Fruit fly (Drosophila melanogaster) whole organism, prepupa: ENCODE results near the gene CG17197.

Experiments
- Blimp-1 ChIP-seq: fragments of 200-800 bp; sonication (Bioruptor generic); optimal IDR thresholded peaks from 3 replicates; lab custom pipeline; 2017; ENCODE audit warnings: missing biosample characterization, missing genetic modification characterization, mild to moderate bottlenecking, moderate library complexity, missing genetic modification reagents
- CG10631 ChIP-seq: fragments of 200-800 bp; sonication (Bioruptor generic); optimal IDR thresholded peaks from 2 replicates; lab custom pipeline; 2016; ENCODE audit warnings: missing biosample characterization, missing genetic modification characterization
- CG11294 ChIP-seq: fragments of 200-800 bp; sonication (Bioruptor generic); IDR thresholded peaks from 2 replicates; pipeline ENCODE4 v1.3.6; 2022; ENCODE audit warnings: missing biosample characterization, missing genetic modification characterization
- CG11762 ChIP-seq: fragments of 200-800 bp; sonication (Bioruptor generic); optimal IDR thresholded peaks from 3 replicates; lab custom pipeline; 2016; ENCODE audit warnings: missing biosample characterization, missing genetic modification characterization; ENCODE audit not compliant: insufficient read depth
- CG15336 ChIP-seq: fragments of 200-800 bp; sonication (Bioruptor generic); IDR thresholded peaks from 2 replicates; pipeline ENCODE4 v1.3.6; 2022; ENCODE audit warnings: missing biosample characterization, missing genetic modification characterization
- CG1621 ChIP-seq: fragments of 200-800 bp; sonication (Bioruptor generic); optimal IDR thresholded peaks from 3 replicates; lab custom pipeline; 2018; ENCODE audit warnings: missing biosample characterization, mild to moderate bottlenecking, missing genetic modification characterization
- CG3032 ChIP-seq: fragments of 200-800 bp; optimal IDR thresholded peaks from 2 replicates; lab custom pipeline; 2019; ENCODE audit warnings: missing biosample characterization, mild to moderate bottlenecking, missing genetic modification characterization, moderate library complexity
- CG31627 ChIP-seq: fragments of 200-800 bp; sonication (Bioruptor generic); optimal IDR thresholded peaks from 3 replicates; lab custom pipeline; 2016; ENCODE audit warnings: missing biosample characterization, missing genetic modification characterization
- CG32006 ChIP-seq: fragments of 200-800 bp; sonication (Bioruptor generic); optimal IDR thresholded peaks from 3 replicates; lab custom pipeline; 2017; ENCODE audit warnings: missing biosample characterization, mild to moderate bottlenecking, missing genetic modification characterization
- CG34406 ChIP-seq: fragments of 200-800 bp; sonication (Bioruptor generic); optimal IDR thresholded peaks from 3 replicates; lab custom pipeline; 2016; ENCODE audit warnings: missing biosample characterization, missing genetic modification characterization
- CG6163 ChIP-seq: fragments of 200-800 bp; sonication (Bioruptor generic); IDR thresholded peaks from 3 replicates; pipeline ENCODE4 v1.3.6; 2022; ENCODE audit warnings: missing biosample characterization, missing genetic modification characterization
- CG6276 ChIP-seq: fragments of 200-800 bp; sonication (Bioruptor generic); optimal IDR thresholded peaks from 2 replicates; lab custom pipeline; 2017; ENCODE audit warnings: missing biosample characterization, mild to moderate bottlenecking, missing genetic modification characterization
- CG6792 ChIP-seq: fragments of 200-800 bp; sonication (Bioruptor generic); optimal IDR thresholded peaks from 3 replicates; lab custom pipeline; 2016; ENCODE audit warnings: missing biosample characterization, missing genetic modification characterization
- CG6808 ChIP-seq: fragments of 200-800 bp; sonication (Bioruptor generic); optimal IDR thresholded peaks from 3 replicates; lab custom pipeline; 2017; ENCODE audit warnings: missing biosample characterization, missing genetic modification characterization, mild to moderate bottlenecking, moderate library complexity, missing genetic modification reagents
- CG7368 ChIP-seq: fragments of 200-800 bp; sonication (Bioruptor generic); optimal IDR thresholded peaks from 3 replicates; lab custom pipeline; 2016; ENCODE audit warnings: missing biosample characterization, missing genetic modification characterization
- CG8119 ChIP-seq: fragments of 200-800 bp; sonication (Bioruptor generic); IDR thresholded peaks from 3 replicates; pipeline ENCODE4 v1.3.6; 2022; ENCODE audit warnings: missing biosample characterization, missing genetic modification characterization
- Eip75B ChIP-seq: fragments of 200-800 bp; sonication (Bioruptor generic); optimal IDR thresholded peaks from 3 replicates; lab custom pipeline; 2016; ENCODE audit warnings: missing biosample characterization, missing genetic modification characterization
- Eip78C ChIP-seq: fragments of 200-800 bp; sonication (Bioruptor generic); peaks from one replicate; lab custom pipeline; 2016; ENCODE audit warnings: missing biosample characterization, missing genetic modification characterization
- Eip93F ChIP-seq: fragments of 200-800 bp; sonication (Bioruptor generic); optimal IDR thresholded peaks from 2 replicates; lab custom pipeline; 2016; ENCODE audit warnings: missing biosample characterization, mild to moderate bottlenecking, missing genetic modification characterization
- Ets21C ChIP-seq: fragments of 200-800 bp; sonication (Bioruptor generic); optimal IDR thresholded peaks from 3 replicates; lab custom pipeline; 2016; ENCODE audit warnings: missing biosample characterization, missing genetic modification characterization
- Ets96B ChIP-seq: fragments of 200-800 bp; optimal IDR thresholded peaks from 2 replicates; lab custom pipeline; 2019; ENCODE audit warnings: missing biosample characterization, mild to moderate bottlenecking, missing genetic modification characterization, moderate library complexity
- Gug ChIP-seq: fragments of 200-800 bp; sonication (Bioruptor generic); IDR thresholded peaks from 2 replicates; pipeline ENCODE4 v1.3.6; 2022; ENCODE audit warnings: missing biosample characterization, missing genetic modification characterization
- Hr38 ChIP-seq: sonication (Bioruptor generic); optimal IDR thresholded peaks from 2 replicates; lab custom pipeline; 2016; ENCODE audit warnings: missing biosample characterization, missing genetic modification characterization
- Hr4 ChIP-seq: fragments of 200-800 bp; sonication (Bioruptor generic); optimal IDR thresholded peaks from 3 replicates; lab custom pipeline; 2016; ENCODE audit warnings: missing biosample characterization, missing genetic modification characterization
- Smox ChIP-seq: fragments of 200-800 bp; sonication (Bioruptor generic); optimal IDR thresholded peaks from 3 replicates; lab custom pipeline; 2016; ENCODE audit warnings: missing biosample characterization, missing genetic modification characterization
- Sox15 ChIP-seq: fragments of 200-800 bp; sonication (Bioruptor generic); optimal IDR thresholded peaks from 3 replicates; lab custom pipeline; 2016; ENCODE audit warnings: missing biosample characterization, missing genetic modification characterization
- dac ChIP-seq: fragments of 200-800 bp; sonication (Bioruptor generic); optimal IDR thresholded peaks from 2 replicates; lab custom pipeline; 2017; ENCODE audit warnings: missing biosample characterization, mild to moderate bottlenecking, missing genetic modification characterization
- dsx ChIP-seq: fragments of 200-800 bp; optimal IDR thresholded peaks from 3 replicates; lab custom pipeline; 2019; ENCODE audit warnings: missing biosample characterization, mild to moderate bottlenecking, missing genetic modification characterization, moderate library complexity; ENCODE audit not compliant: poor library complexity, severe bottlenecking
- eg ChIP-seq: fragments of 200-800 bp; sonication (Bioruptor generic); IDR thresholded peaks from 3 replicates; pipeline ENCODE4 v1.3.6; 2022; ENCODE audit warnings: missing biosample characterization, missing genetic modification characterization
- esn ChIP-seq: fragments of 200-800 bp; sonication (Bioruptor generic); optimal IDR thresholded peaks from 2 replicates; lab custom pipeline; 2016; ENCODE audit warnings: missing biosample characterization, mild to moderate bottlenecking, missing genetic modification characterization, moderate library complexity
- fkh ChIP-seq: fragments of 200-800 bp; sonication (Bioruptor generic); optimal IDR thresholded peaks from 3 replicates; lab custom pipeline; 2017; ENCODE audit warnings: missing biosample characterization, mild to moderate bottlenecking, missing genetic modification characterization, moderate library complexity
- ss ChIP-seq, 2 experiments: fragments of 200-800 bp; sonication (Bioruptor generic); optimal IDR thresholded peaks; 2 replicates in 1 of 2; 3 replicates in 1 of 2; lab custom pipeline; 2017 to 2018; ENCODE audit warnings: mild to moderate bottlenecking in 2 of 2, missing biosample characterization in 2 of 2, missing genetic modification characterization in 2 of 2, moderate library complexity in 1 of 2
- svp ChIP-seq: fragments of 200-800 bp; sonication (Bioruptor generic); peaks from one replicate; lab custom pipeline; 2016; ENCODE audit warnings: missing biosample characterization, missing genetic modification characterization

Gene CG17197

dm6 chr3R:25777098-25777497 is 1.9 kb upstream of the CG17197 start, which contains the start of gene CG17195:
TSS of gene CG17195 (minus strand) at chr3R:25777198.
- TF ChIP-seq dac (GFP tag; lab: Kevin White, UChicago) = no peak
- TF ChIP-seq CG7368 (GFP tag; lab: Kevin White, UChicago) = no peak
- TF ChIP-seq CG11762 (GFP tag; lab: Kevin White, UChicago) = no peak
- no peak for TF ChIP-seq Eip75B

- TF ChIP-seq CG6276 (GFP tag; lab: Kevin White, UChicago) (no peak), dsx (GFP tag; lab: Kevin White, UChicago) (no peak), Gug (GFP tag; lab: Robert Waterston, UW) (no peak), Ets21C (GFP tag; lab: Kevin White, UChicago) (no peak), CG34406 (GFP tag; lab: Kevin White, UChicago) (no peak), fkh (no peak), CG10631 (no peak), CG7368 (GFP tag; lab: Kevin White, UChicago) (no peak)
These were observed 968 bp upstream of the CG17197 start, which contains the start of gene CG17196 for dm6 chr3R:25776137-25776536. TSS of gene CG17196 (minus strand) at chr3R:25776237.

dm6 chr3R:25763005-25763404 is 12.2 kb downstream of the CG17197 start, which contains the start of gene LpR1:
TSS of gene LpR1 (minus strand) at chr3R:25763105.
- TF ChIP-seq CG3032 (no peak), Eip78C (GFP tag; lab: Kevin White, UChicago) (no peak), CG1621 (no peak), CG11294 (GFP tag; lab: Robert Waterston, UW) (no peak), CG6792 (GFP tag; lab: Kevin White, UChicago) (no peak), CG6163 (GFP tag; lab: Robert Waterston, UW) (no peak), Sox15 (GFP tag; lab: Kevin White, UChicago) (no peak), esn (GFP tag; lab: Kevin White, UChicago) (no peak), Hr38 (GFP tag; lab: Kevin White, UChicago) (no peak), fkh (no peak), Blimp-1 (no peak), Ets96B (no peak)

- TF ChIP-seq eg (GFP tag; lab: Robert Waterston, UW) (no peak), Hr4 (GFP tag; lab: Kevin White, UChicago) (no peak), CG10631 (no peak), CG6808 (GFP tag; lab: Kevin White, UChicago) (no peak), CG31627 (GFP tag; lab: Kevin White, UChicago) (no peak), CG6163 (GFP tag; lab: Robert Waterston, UW) (no peak)
These were observed 13.0 kb downstream of the CG17197 start for dm6 chr3R:25762005-25762764.

- TF ChIP-seq Ets21C (GFP tag; lab: Kevin White, UChicago) (no peak), CG15336 (GFP tag; lab: Robert Waterston, UW) (peak; percentile 49), CG31627 (GFP tag; lab: Kevin White, UChicago) (no peak), Smox (GFP tag; lab: Kevin White, UChicago) (no peak), Blimp-1 (no peak), svp (peak; percentile 43), eg (GFP tag; lab: Robert Waterston, UW) (peak; percentile 73), CG6163 (GFP tag; lab: Robert Waterston, UW) (peak; percentile 46; the same call in 2 of the 3 replicates), Eip93F (GFP tag; lab: Kevin White, UChicago) (no peak), CG8119 (peak; percentile 52; the same call in 2 of the 3 replicates), CG6276 (GFP tag; lab: Kevin White, UChicago) (peak; percentile 42), CG32006 (GFP tag; lab: Kevin White, UChicago) (peak; percentile 17), ss (GFP tag; optimal IDR thresholded peaks at IDR 0.05; lab: Kevin White, UChicago) (peak in 1 of 2 experiments; percentile 1)
- TF ChIP-seq, all 60 proteins: peak for 8
These were observed 15.0 kb downstream of the CG17197 start for dm6 chr3R:25760190-25760589.
